Fruit fly (Drosophila melanogaster): ENCODE data around the gene mamo.

- TF ChIP-seq CG8478 (optimal IDR thresholded peaks at IDR 0.05) (no peak), CTCF (optimal IDR thresholded peaks at IDR 0.05) (no peak)
These were observed 58.9 kb downstream of the mamo start for dm6 chrX:13931462-13931861.
